Worm (Caenorhabditis elegans): ENCODE results near the gene clec-86.

ce11 chrX:7149670-7150069 is 10.0 kb downstream of the clec-86 start:
- TF ChIP-seq mab-9 (GFP tag; IDR thresholded peaks at IDR 0.05) (no peak), nhr-12 (tag; optimal IDR thresholded peaks at IDR 0.05) (no peak), mep-1 (tag; optimal IDR thresholded peaks at IDR 0.05) (no peak), nhr-237 (tag; optimal IDR thresholded peaks at IDR 0.05) (no peak)
